Fruit fly (Drosophila melanogaster) whole organism, embryonic: ENCODE results near the gene MsrA.

Experiments
- Bteb2 ChIP-seq: fragments of 200-800 bp; sonication (Bioruptor generic); optimal IDR thresholded peaks from 2 replicates; lab custom pipeline; 2016; ENCODE audit warnings: missing biosample characterization, missing genetic modification characterization
- CG10431 ChIP-seq: fragments of 200-800 bp; sonication (Bioruptor generic); optimal IDR thresholded peaks from 3 replicates; lab custom pipeline; 2018; ENCODE audit warnings: missing biosample characterization, mild to moderate bottlenecking, missing genetic modification characterization
- CG10654 ChIP-seq: fragments of 200-800 bp; sonication (Bioruptor generic); optimal IDR thresholded peaks from 2 replicates; lab custom pipeline; 2016; ENCODE audit warnings: missing biosample characterization, missing genetic modification characterization
- CG11456 ChIP-seq: fragments of 200-800 bp; sonication (Bioruptor generic); IDR thresholded peaks from 3 replicates; pipeline ENCODE4 v1.3.6; 2022; ENCODE audit warnings: missing biosample characterization, missing genetic modification characterization
- CG11504 ChIP-seq: fragments of 200-800 bp; sonication (Bioruptor generic); optimal IDR thresholded peaks from 3 replicates; lab custom pipeline; 2019; ENCODE audit warnings: missing biosample characterization, mild to moderate bottlenecking, missing genetic modification characterization, moderate library complexity
- CG12155 ChIP-seq: fragments of 200-800 bp; sonication (Bioruptor generic); optimal IDR thresholded peaks from 3 replicates; lab custom pipeline; 2016; ENCODE audit warnings: missing biosample characterization, missing genetic modification characterization
- CG12236 ChIP-seq: fragments of 200-800 bp; sonication (Bioruptor generic); optimal IDR thresholded peaks from 2 replicates; lab custom pipeline; 2016; ENCODE audit warnings: missing biosample characterization, missing genetic modification characterization
- CG1233 ChIP-seq: fragments of 200-800 bp; sonication (Bioruptor generic); optimal IDR thresholded peaks from 4 replicates; lab custom pipeline; 2018; ENCODE audit warnings: missing biosample characterization, mild to moderate bottlenecking, missing genetic modification characterization
- CG14667 ChIP-seq: fragments of 200-800 bp; sonication (Bioruptor generic); IDR thresholded peaks from 2 replicates; pipeline ENCODE4 v1.3.6; 2022; ENCODE audit warnings: missing biosample characterization, missing genetic modification characterization
- CG1529 ChIP-seq: fragments of 200-800 bp; sonication (Bioruptor generic); optimal IDR thresholded peaks from 3 replicates; lab custom pipeline; 2018; ENCODE audit warnings: missing biosample characterization, missing genetic modification characterization
- CG1602 ChIP-seq: fragments of 200-800 bp; sonication (Bioruptor generic); optimal IDR thresholded peaks from 3 replicates; lab custom pipeline; 2016; ENCODE audit warnings: missing biosample characterization, missing genetic modification characterization
- CG3065 ChIP-seq: fragments of 200-800 bp; sonication (Bioruptor generic); optimal IDR thresholded peaks from 2 replicates; lab custom pipeline; 2016; ENCODE audit warnings: missing biosample characterization, missing genetic modification characterization
- CG3281 ChIP-seq: fragments of 200-800 bp; sonication (Bioruptor generic); optimal IDR thresholded peaks from 3 replicates; lab custom pipeline; 2017; ENCODE audit warnings: missing biosample characterization, mild to moderate bottlenecking, missing genetic modification characterization
- CG3995 ChIP-seq: fragments of 200-800 bp; sonication (Bioruptor generic); optimal IDR thresholded peaks from 3 replicates; lab custom pipeline; 2016; ENCODE audit warnings: missing biosample characterization, missing genetic modification characterization
- CG4328 ChIP-seq: fragments of 200-800 bp; sonication (Bioruptor generic); optimal IDR thresholded peaks from 3 replicates; lab custom pipeline; 2017; ENCODE audit warnings: missing biosample characterization, missing genetic modification reagents, missing genetic modification characterization
- CG4707 ChIP-seq: fragments of 200-800 bp; sonication (Bioruptor generic); optimal IDR thresholded peaks from 2 replicates; lab custom pipeline; 2018; ENCODE audit warnings: missing biosample characterization, mild to moderate bottlenecking, missing genetic modification characterization, moderate library complexity
- CG6791 ChIP-seq: fragments of 200-800 bp; sonication (Bioruptor generic); IDR thresholded peaks from 3 replicates; pipeline ENCODE4 v1.3.6; 2022; ENCODE audit warnings: missing biosample characterization, missing genetic modification characterization; ENCODE audit not compliant: partially characterized antibody
- CG6813 ChIP-seq: fragments of 200-800 bp; sonication (Bioruptor generic); optimal IDR thresholded peaks from 2 replicates; lab custom pipeline; 2017; ENCODE audit warnings: missing biosample characterization, missing genetic modification characterization, mild to moderate bottlenecking, moderate library complexity, missing genetic modification reagents
- CG6854 ChIP-seq: fragments of 200-800 bp; sonication (Bioruptor generic); optimal IDR thresholded peaks from 3 replicates; lab custom pipeline; 2017; ENCODE audit warnings: missing biosample characterization, mild to moderate bottlenecking, missing genetic modification characterization
- CG8388 ChIP-seq: fragments of 200-800 bp; sonication (Bioruptor generic); optimal IDR thresholded peaks from 2 replicates; lab custom pipeline; 2019; ENCODE audit warnings: missing biosample characterization, mild to moderate bottlenecking, missing genetic modification characterization, moderate library complexity
- CG9215 ChIP-seq: fragments of 200-800 bp; sonication (Bioruptor generic); IDR thresholded peaks from 2 replicates; pipeline ENCODE4 v1.3.6; 2022; ENCODE audit warnings: missing biosample characterization, missing genetic modification characterization
- D19B ChIP-seq: fragments of 200-800 bp; sonication (Bioruptor generic); optimal IDR thresholded peaks from 2 replicates; lab custom pipeline; 2017; ENCODE audit warnings: missing biosample characterization, mild to moderate bottlenecking, missing genetic modification characterization
- E2f2 ChIP-seq: fragments of 200-800 bp; sonication (Bioruptor generic); IDR thresholded peaks from 2 replicates; pipeline ENCODE4 v1.3.6; 2022; ENCODE audit warnings: missing biosample characterization, missing genetic modification characterization
- Fer3 ChIP-seq: fragments of 200-800 bp; sonication (Bioruptor generic); optimal IDR thresholded peaks from 2 replicates; lab custom pipeline; 2018; ENCODE audit warnings: missing biosample characterization, mild to moderate bottlenecking, missing genetic modification characterization, moderate library complexity
- Hmx ChIP-seq: fragments of 200-800 bp; sonication (Bioruptor generic); optimal IDR thresholded peaks from 2 replicates; lab custom pipeline; 2016; ENCODE audit warnings: missing biosample characterization, missing genetic modification characterization
- Oli ChIP-seq: fragments of 200-800 bp; sonication (Bioruptor generic); optimal IDR thresholded peaks from 2 replicates; lab custom pipeline; 2018; ENCODE audit warnings: missing biosample characterization, mild to moderate bottlenecking, missing genetic modification characterization, moderate library complexity
- Opbp ChIP-seq: fragments of 200-800 bp; sonication (Bioruptor generic); IDR thresholded peaks from 3 replicates; pipeline ENCODE4 v1.3.6; 2022; ENCODE audit warnings: missing biosample characterization, missing genetic modification characterization; ENCODE audit not compliant: partially characterized antibody
- Sox100B ChIP-seq: fragments of 200-800 bp; sonication (Bioruptor generic); optimal IDR thresholded peaks from 3 replicates; lab custom pipeline; 2018; ENCODE audit warnings: missing biosample characterization, mild to moderate bottlenecking, missing genetic modification characterization
- Usf ChIP-seq: fragments of 200-800 bp; sonication (Bioruptor generic); optimal IDR thresholded peaks from 2 replicates; lab custom pipeline; 2017; ENCODE audit warnings: missing genotype, missing biosample characterization, missing genetic modification characterization
- abd-A ChIP-seq: fragments of 200-800 bp; sonication (Bioruptor generic); optimal IDR thresholded peaks from 3 replicates; lab custom pipeline; 2019; ENCODE audit warnings: missing biosample characterization, mild to moderate bottlenecking, missing genetic modification characterization, moderate library complexity
- ara ChIP-seq: fragments of 200-800 bp; sonication (Bioruptor generic); IDR thresholded peaks from 2 replicates; pipeline ENCODE4 v1.3.6; 2022; ENCODE audit warnings: missing biosample characterization, missing genetic modification characterization
- corto ChIP-seq: fragments of 200-800 bp; sonication (Bioruptor generic); optimal IDR thresholded peaks from 2 replicates; lab custom pipeline; 2016; ENCODE audit warnings: missing biosample characterization, mild to moderate bottlenecking, missing genetic modification characterization, moderate library complexity
- dm ChIP-seq: fragments of 200-800 bp; sonication (Bioruptor generic); optimal IDR thresholded peaks from 3 replicates; lab custom pipeline; 2016; ENCODE audit warnings: missing biosample characterization, missing genetic modification characterization
- dysf ChIP-seq: fragments of 200-800 bp; sonication (Bioruptor generic); IDR thresholded peaks from 3 replicates; pipeline ENCODE4 v1.3.6; 2022; ENCODE audit warnings: missing biosample characterization, missing genetic modification characterization
- her ChIP-seq: fragments of 200-800 bp; sonication (Bioruptor generic); optimal IDR thresholded peaks from 2 replicates; lab custom pipeline; 2016; ENCODE audit warnings: missing biosample characterization, missing genetic modification characterization
- insv ChIP-seq, 2 experiments: fragments of 200-800 bp; sonication (Bioruptor generic); optimal IDR thresholded peaks; 3 replicates each; lab custom pipeline; 2016 to 2018; ENCODE audit warnings: missing biosample characterization in 2 of 2, missing genetic modification characterization in 2 of 2
- kah ChIP-seq: fragments of 200-800 bp; sonication (Bioruptor generic); optimal IDR thresholded peaks from 2 replicates; lab custom pipeline; 2018; ENCODE audit warnings: missing biosample characterization, mild to moderate bottlenecking, missing genetic modification characterization
- lmd ChIP-seq: fragments of 200-800 bp; sonication (Bioruptor generic); IDR thresholded peaks from 2 replicates; pipeline ENCODE4 v1.3.6; 2022; ENCODE audit warnings: missing biosample characterization, missing genetic modification characterization
- org-1 ChIP-seq: fragments of 200-800 bp; sonication (Bioruptor generic); optimal IDR thresholded peaks from 2 replicates; lab custom pipeline; 2017; ENCODE audit warnings: missing biosample characterization, missing genetic modification characterization
- p53 ChIP-seq: fragments of 200-800 bp; sonication (Bioruptor generic); optimal IDR thresholded peaks from 2 replicates; lab custom pipeline; 2016; ENCODE audit warnings: missing biosample characterization, missing genetic modification characterization
- prd ChIP-seq, 3 experiments: fragments of >200 bp in 2 of 3; fragments of 200-800 bp in 1 of 3; sonication (Bioruptor generic) in 1 of 3; optimal IDR thresholded peaks in 2 of 3; IDR thresholded peaks in 1 of 3; 2 replicates in 2 of 3; 3 replicates in 1 of 3; pipeline versions ENCODE4 v1.3.6 to Lab custom; 2017 to 2022; ENCODE audit warnings: missing biosample characterization in 1 of 3, missing genetic modification characterization in 1 of 3
- ranshi ChIP-seq: fragments of 200-800 bp; sonication (Bioruptor generic); IDR thresholded peaks from 2 replicates; pipeline ENCODE4 v1.3.6; 2022; ENCODE audit warnings: missing biosample characterization, missing genetic modification characterization
- salm ChIP-seq: fragments of 200-800 bp; sonication (Bioruptor generic); optimal IDR thresholded peaks from 2 replicates; lab custom pipeline; 2018; ENCODE audit warnings: missing biosample characterization, mild to moderate bottlenecking, missing genetic modification characterization
- scrt ChIP-seq: fragments of 200-800 bp; sonication (Bioruptor generic); optimal IDR thresholded peaks from 2 replicates; lab custom pipeline; 2018; ENCODE audit warnings: missing biosample characterization, mild to moderate bottlenecking, missing genetic modification characterization, moderate library complexity
- slbo ChIP-seq: fragments of 200-800 bp; sonication (Bioruptor generic); IDR thresholded peaks from 2 replicates; pipeline ENCODE4 v1.3.6; 2022; ENCODE audit warnings: missing biosample characterization, missing genetic modification characterization
- unpg ChIP-seq: fragments of 200-800 bp; sonication (Bioruptor generic); optimal IDR thresholded peaks from 3 replicates; lab custom pipeline; 2018; ENCODE audit warnings: missing biosample characterization, mild to moderate bottlenecking, missing genetic modification characterization, moderate library complexity
- zen ChIP-seq: fragments of 200-800 bp; sonication (Bioruptor generic); optimal IDR thresholded peaks from 3 replicates; lab custom pipeline; 2018; ENCODE audit warnings: missing biosample characterization, mild to moderate bottlenecking, missing genetic modification characterization, moderate library complexity

The MsrA gene

DNA sequence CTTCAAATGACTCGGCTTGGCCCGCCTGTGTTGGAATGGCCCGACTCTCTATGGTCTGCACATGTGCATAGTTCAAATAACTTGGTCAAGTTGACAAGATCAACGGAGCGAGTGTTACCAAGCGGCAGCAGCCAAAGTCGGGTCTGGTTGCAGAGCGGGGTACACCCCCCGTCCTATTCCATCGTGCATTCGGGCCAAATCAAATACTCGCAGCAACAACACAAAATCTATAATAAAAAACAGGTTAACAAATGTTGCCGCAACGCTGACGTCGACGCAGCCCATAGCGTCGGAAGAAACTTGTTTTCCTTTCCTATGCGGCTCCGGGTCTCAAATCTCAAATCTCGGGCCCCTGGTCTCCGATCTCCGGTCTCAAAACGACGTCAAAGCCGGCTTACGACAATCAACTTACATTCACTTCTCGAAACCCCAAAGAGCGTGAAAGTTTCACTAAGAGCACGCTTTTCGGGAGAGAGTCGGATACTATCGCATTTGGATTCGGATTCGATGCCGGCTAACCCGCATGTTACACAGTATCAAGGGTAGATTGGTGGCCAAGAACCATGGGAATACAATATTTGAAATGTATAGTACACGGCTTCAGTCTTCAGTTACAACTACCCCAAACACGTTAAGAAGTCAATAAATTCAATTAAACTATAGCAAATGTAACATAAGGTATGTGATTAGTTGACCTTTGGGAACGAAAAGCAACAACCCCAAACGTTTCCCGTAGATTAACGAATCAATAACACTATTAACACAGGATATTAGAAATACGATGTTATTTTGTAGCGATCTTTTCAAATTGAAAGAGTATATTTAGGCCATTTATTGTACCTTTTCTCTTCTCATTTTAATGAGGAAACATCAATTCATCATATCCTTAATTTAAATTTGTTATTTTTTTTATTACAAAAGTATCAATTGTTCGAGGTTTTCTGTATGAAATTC, 23.7 kb downstream of the MsrA start (continued):
- TF ChIP-seq Opbp (GFP tag; lab: Robert Waterston, UW) (no peak), dm (peak; percentile 29), corto (no peak), lmd (GFP tag; lab: Robert Waterston, UW) (peak; percentile 58; the same call in 1 of the 2 replicates), CG10431 (GFP tag; lab: Kevin White, UChicago) (peak; percentile 15), CG8388 (peak; percentile 49), CG4707 (GFP tag; lab: Kevin White, UChicago) (no peak), kah (GFP tag; lab: Kevin White, UChicago) (no peak), CG3995 (GFP tag; lab: Kevin White, UChicago) (no peak), D19B (peak; percentile 99), insv (GFP tag; optimal IDR thresholded peaks at IDR 0.05; lab: Kevin White, UChicago) (no peak), CG6791 (GFP tag; lab: Robert Waterston, UW) (no peak), CG3281 (peak; percentile 56), p53 (GFP tag; lab: Kevin White, UChicago) (peak; percentile 16), unpg (GFP tag; lab: Kevin White, UChicago) (peak; percentile 34), Fer3 (tag; lab: Kevin White, UChicago) (peak; percentile 13), Bteb2 (GFP tag; lab: Kevin White, UChicago) (peak; percentile 51), her (GFP tag; lab: Kevin White, UChicago) (no peak), salm (no peak), ara (GFP tag; lab: Robert Waterston, UW) (peak; percentile 36; the same call in 1 of the 2 replicates), Hmx (GFP tag; lab: Kevin White, UChicago) (peak; percentile 49), CG1233 (GFP tag; lab: Kevin White, UChicago) (peak; percentile 67), CG1529 (GFP tag; lab: Kevin White, UChicago) (peak; percentile 62), CG4328 (GFP tag; lab: Kevin White, UChicago) (peak; percentile 50), ranshi (no peak; the same call in 1 of the 2 replicates), scrt (GFP tag; lab: Kevin White, UChicago) (peak; percentile 50), CG6813 (GFP tag; lab: Kevin White, UChicago) (no peak), Usf (GFP tag; lab: Kevin White, UChicago) (peak; percentile 56), CG6854 (peak; percentile 27), CG14667 (GFP tag; lab: Robert Waterston, UW) (peak; percentile 38), CG11456 (GFP tag; lab: Robert Waterston, UW) (peak; percentile 49; the same call in 1 of the 3 replicates), CG11504 (tag; lab: Kevin White, UChicago) (peak; percentile 68), E2f2 (GFP tag; lab: Robert Waterston, UW) (no peak), org-1 (GFP tag; lab: Kevin White, UChicago) (peak; percentile 65), zen (peak; percentile 20), prd (optimal IDR thresholded peaks at IDR 0.05; lab: Kevin White, UChicago) (no peak), prd (GFP tag; IDR thresholded peaks at IDR 0.05; lab: Robert Waterston, UW) (peak; percentile 58), CG1602 (GFP tag; lab: Kevin White, UChicago) (peak; percentile 72), dysf (GFP tag; lab: Robert Waterston, UW) (0 out of 3 replicates have a peak, but pooled peaks have one; percentile 37), abd-A (tag; lab: Kevin White, UChicago) (peak; percentile 28), slbo (peak; percentile 56), Oli (tag; lab: Kevin White, UChicago) (peak; percentile 82), CG10654 (GFP tag; lab: Kevin White, UChicago) (peak; percentile 15), CG12155 (peak; percentile 53), CG9215 (peak; percentile 60), CG12236 (peak; percentile 5), Sox100B (GFP tag; lab: Kevin White, UChicago) (peak; percentile 78), CG3065 (GFP tag; lab: Kevin White, UChicago) (no peak)
